Worm (Caenorhabditis elegans) whole organism, midembryonic: ENCODE results near the gene fbxa-31.

Experiments used
- T22C8.4 ChIP-seq: fragments of 200-800 bp; sonication (Bioruptor generic); IDR thresholded peaks from 2 replicates; pipeline ENCODE4 v1.3.6; 2022; ENCODE audit warnings: missing genetic modification characterization, missing compliant biosample characterization
- cog-1 ChIP-seq: sonication (generic microtip); optimal IDR thresholded peaks from 2 replicates; lab custom pipeline; 2016; ENCODE audit warnings: missing genetic modification characterization, missing compliant biosample characterization
- flt-1 ChIP-seq: fragments of 200-800 bp; sonication (Bioruptor generic); IDR thresholded peaks from 2 replicates; pipeline ENCODE4 v1.3.6; 2022; ENCODE audit warnings: missing genetic modification characterization, missing compliant biosample characterization
- klf-2 ChIP-seq: fragments of 200-800 bp; sonication (Bioruptor generic); conservative IDR thresholded peaks from 2 replicates; pipeline ENCODE4 v1.3.6; 2022; ENCODE audit warnings: missing genetic modification reagents, missing genetic modification characterization, missing compliant biosample characterization
- ref-1 ChIP-seq: fragments of 200-800 bp; sonication (Bioruptor generic); conservative IDR thresholded peaks from 2 replicates; pipeline ENCODE4 v1.3.6; 2022; ENCODE audit warnings: missing genetic modification reagents, missing genetic modification characterization, missing compliant biosample characterization
- tab-1 ChIP-seq: fragments of 200-800 bp; sonication (Bioruptor generic); IDR thresholded peaks from 2 replicates; pipeline ENCODE4 v1.3.6; 2022; ENCODE audit warnings: missing genetic modification characterization, missing compliant biosample characterization
- ztf-23 ChIP-seq: fragments of 200-800 bp; sonication (Bioruptor generic); IDR thresholded peaks from 2 replicates; pipeline ENCODE4 v1.3.6; 2022; ENCODE audit warnings: missing genetic modification reagents, missing genetic modification characterization, missing compliant biosample characterization
- ztf-29 ChIP-seq: fragments of 200-800 bp; sonication (Bioruptor generic); IDR thresholded peaks from 2 replicates; pipeline ENCODE4 v1.3.6; 2022; ENCODE audit warnings: missing genetic modification reagents, missing genetic modification characterization, missing compliant biosample characterization

DNA sequence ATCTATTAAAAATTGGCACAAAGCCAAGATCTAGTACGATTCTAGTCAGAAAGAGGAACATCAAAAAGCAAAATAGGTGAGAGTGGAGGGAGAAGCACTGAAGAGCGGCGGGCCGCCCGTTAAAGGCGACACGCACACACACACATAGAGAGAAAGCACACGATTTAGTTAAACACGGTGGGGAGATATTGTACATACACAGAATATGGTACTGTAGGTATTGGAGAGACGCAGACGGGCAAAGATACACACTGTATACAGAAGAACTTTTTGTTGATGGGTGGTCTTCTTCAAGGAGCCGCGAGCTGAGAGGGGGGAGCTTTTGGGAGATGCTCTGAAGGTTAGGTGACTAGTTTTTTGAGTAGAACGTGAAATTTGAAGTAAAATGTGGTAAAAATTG lies 45.0 kb downstream of the fbxa-31 start:
- no peak for TF ChIP-seq flt-1
- TF ChIP-seq ztf-29 (GFP tag; lab: Robert Waterston, UW), result no peak
- TF ChIP-seq T22C8.4 (GFP tag; lab: Robert Waterston, UW), result no peak
- no peak for TF ChIP-seq tab-1 (GFP tag; lab: Robert Waterston, UW)
- TF ChIP-seq ztf-23, result 0 out of 2 replicates have a peak, but pooled peaks have one; percentile 9
- no peak for TF ChIP-seq cog-1 (tag; lab: Kevin White, UChicago)
- no peak for TF ChIP-seq klf-2 (GFP tag; lab: Robert Waterston, UW)
- no peak for TF ChIP-seq ref-1 (GFP tag; lab: Robert Waterston, UW)
